Worm (Caenorhabditis elegans) whole organism, L4/young adult: ENCODE results near the gene srx-46.

ENCODE experiments used
- W03F9.2 ChIP-seq: fragments of 150-350 bp; optimal IDR thresholded peaks from 2 replicates; lab custom pipeline; 2014; ENCODE audit warnings: missing biosample characterization, missing genetic modification characterization
- dao-5 ChIP-seq: sonication (generic microtip); optimal IDR thresholded peaks from 2 replicates; lab custom pipeline; 2016; ENCODE audit warnings: missing genotype, missing genetic modification characterization, moderate library complexity, missing compliant biosample characterization
- him-1 ChIP-seq: sonication (generic microtip); optimal IDR thresholded peaks from 2 replicates; lab custom pipeline; 2016; ENCODE audit warnings: missing genotype, missing genetic modification reagents, missing genetic modification characterization, missing compliant biosample characterization

srx-46 gene

DNA sequence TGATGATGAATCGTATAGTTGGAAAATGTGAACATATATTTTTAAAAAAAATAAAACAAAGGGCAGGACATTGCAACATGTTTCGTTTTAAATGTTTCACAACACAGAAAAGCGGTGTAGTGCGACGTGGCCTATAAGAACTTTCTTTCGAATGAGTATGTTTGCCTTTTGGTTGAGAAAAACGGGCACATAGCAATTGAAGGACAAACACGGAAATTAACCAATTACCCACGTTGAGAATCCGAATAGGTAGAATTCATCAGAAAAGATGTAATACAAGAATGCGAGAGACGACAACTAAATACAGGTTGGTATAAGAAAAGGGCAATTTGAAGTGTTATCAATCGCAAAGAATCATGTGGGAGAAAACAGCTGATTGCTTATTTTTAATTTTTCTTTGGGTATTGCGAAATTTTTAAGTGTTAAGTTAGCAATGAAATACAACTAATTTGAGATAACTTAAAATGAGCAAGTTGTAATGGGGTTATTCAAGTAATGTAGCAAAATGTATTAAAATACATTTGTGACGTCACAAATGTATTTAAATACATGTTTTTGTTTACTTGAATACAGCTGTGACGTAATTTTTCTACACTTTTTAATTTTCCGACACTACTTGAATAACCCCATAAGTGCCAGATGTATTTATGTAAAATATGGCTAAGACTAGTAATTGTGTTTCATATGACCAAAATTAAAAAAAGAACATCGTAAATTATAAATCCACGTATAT lies 19.6 kb upstream of the srx-46 start, which contains the start of gene acl-14:
TSS of gene acl-14 (minus strand) at position 316 of the 733 bp plus-strand sequence.
- TF ChIP-seq him-1 (tag; lab: Kevin White, UChicago) (no peak), dao-5 (tag; lab: Kevin White, UChicago) (no peak), W03F9.2 (tag; lab: Kevin White, UChicago) (no peak)

ce11 chrV:9334216-9334615 lies 18.8 kb upstream of the srx-46 start, which contains the start of gene ucp-4:
Gene ucp-4, plus strand, starts transcription at chrV:9334298.
- TF ChIP-seq dao-5 (tag; lab: Kevin White, UChicago) (no peak), W03F9.2 (tag; lab: Kevin White, UChicago) (peak; percentile 29)

- TF ChIP-seq W03F9.2 (tag; lab: Kevin White, UChicago) (no peak), him-1 (tag; lab: Kevin White, UChicago) (no peak), dao-5 (tag; lab: Kevin White, UChicago) (no peak)
Observed at ce11 chrV:9336462-9336861, 16.6 kb upstream of the srx-46 start, which contains the start of gene coq-6. Gene coq-6, plus strand, starts transcription at chrV:9336762.

ce11 chrV:9338452-9338851 lies 14.6 kb upstream of the srx-46 start:
- no peak for TF ChIP-seq him-1 (tag; lab: Kevin White, UChicago)
- no peak for TF ChIP-seq dao-5 (tag; lab: Kevin White, UChicago)
- no peak for TF ChIP-seq W03F9.2 (tag; lab: Kevin White, UChicago)

- no peak for TF ChIP-seq dao-5 (tag; lab: Kevin White, UChicago)
- TF ChIP-seq W03F9.2 (tag; lab: Kevin White, UChicago): no peak
- no peak for TF ChIP-seq him-1 (tag; lab: Kevin White, UChicago)
Observed at ce11 chrV:9340318-9340717, 12.7 kb upstream of the srx-46 start.

DNA sequence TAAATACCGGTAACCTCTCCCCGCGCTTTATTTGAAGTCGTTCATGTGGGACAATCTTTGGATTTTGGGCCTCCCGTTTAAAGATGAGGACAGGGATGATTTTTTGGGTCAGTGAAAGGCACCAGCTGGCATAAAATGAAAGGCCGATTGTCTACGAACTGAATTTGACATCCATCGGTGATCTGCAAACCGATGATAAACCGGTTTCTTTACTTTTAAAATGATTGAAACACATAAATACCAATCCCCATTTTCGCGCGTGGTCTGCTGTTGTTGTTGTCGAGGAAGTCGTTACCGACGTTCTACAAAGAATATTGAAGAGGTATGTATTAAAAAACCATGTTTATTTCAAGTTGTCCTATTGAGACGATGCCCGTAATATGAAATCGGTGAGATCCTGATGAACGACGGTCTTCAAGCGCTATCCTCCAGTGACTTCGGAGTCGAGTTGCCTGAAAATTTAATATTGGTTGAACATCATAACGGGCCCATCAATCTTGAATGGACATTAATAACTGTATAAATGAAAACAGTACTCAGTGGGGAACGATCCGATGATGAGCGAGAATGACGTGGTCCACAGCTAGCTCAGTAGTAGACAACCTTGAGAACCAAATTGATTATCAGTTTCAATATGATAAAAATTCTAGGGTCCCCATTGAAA lies 9.9 kb upstream of the srx-46 start:
- TF ChIP-seq dao-5 (tag; lab: Kevin White, UChicago) (no peak), W03F9.2 (tag; lab: Kevin White, UChicago) (no peak), him-1 (tag; lab: Kevin White, UChicago) (no peak)

DNA sequence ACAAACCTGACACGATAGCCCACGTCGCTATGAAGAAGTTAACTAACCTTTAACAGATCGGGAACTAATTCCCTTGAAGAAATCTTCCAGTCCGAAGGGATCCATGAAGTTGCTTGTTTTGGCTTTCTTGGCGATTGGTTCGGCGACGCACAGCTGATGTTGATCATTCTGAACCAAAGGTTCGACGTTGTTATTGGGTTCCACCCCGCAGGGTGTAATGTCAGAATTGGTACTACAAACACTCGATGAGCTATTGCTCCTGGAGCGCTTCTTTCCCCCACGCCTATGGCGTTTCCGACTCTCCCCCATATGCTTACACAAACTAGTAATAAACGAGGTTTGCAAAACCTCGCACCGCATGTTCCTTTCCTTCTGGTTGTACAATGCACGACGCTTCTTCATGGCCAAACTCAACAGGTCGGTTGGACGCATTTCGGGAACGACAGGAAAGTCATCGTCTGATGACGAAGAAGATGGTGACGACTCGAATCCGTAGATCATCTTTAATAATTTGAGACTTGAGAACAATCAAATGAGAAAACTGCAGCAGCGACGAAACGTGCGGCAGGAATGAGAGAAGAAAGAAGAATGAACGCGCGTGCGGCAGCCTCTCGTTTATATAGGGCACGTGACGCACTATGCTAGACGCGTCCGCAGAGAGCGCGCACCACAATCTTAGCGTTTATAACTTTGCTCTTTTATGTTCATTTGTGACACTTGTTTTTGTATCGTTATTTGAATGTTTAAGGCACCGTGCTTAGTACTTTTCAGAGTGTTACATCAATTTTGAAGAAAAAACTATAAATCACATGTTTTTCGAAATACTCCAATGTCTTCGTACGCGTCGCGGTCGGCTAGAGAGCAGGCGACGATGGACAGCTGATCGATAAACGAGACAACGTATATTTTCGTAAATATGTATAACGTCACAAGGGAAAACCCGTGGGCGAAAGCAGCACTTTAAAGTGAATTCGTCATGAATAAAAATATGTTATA lies 9.1 kb upstream of the srx-46 start, which contains the start of gene tos-1:
TSS of gene tos-1 (minus strand) at position 575 of the 996 bp plus-strand sequence.
- TF ChIP-seq dao-5 (tag; lab: Kevin White, UChicago) (no peak), him-1 (tag; lab: Kevin White, UChicago) (peak; percentile 96), W03F9.2 (tag; lab: Kevin White, UChicago) (peak; percentile 89)

- TF ChIP-seq him-1 (tag; lab: Kevin White, UChicago): no peak
- TF ChIP-seq dao-5 (tag; lab: Kevin White, UChicago): no peak
- no peak for TF ChIP-seq W03F9.2 (tag; lab: Kevin White, UChicago)
Observed at ce11 chrV:9346804-9347203, 6.2 kb upstream of the srx-46 start, which contains the start of the genes K07B1.7 and try-5. Gene K07B1.7, minus strand, starts transcription at chrV:9346962. Gene try-5, plus strand, starts transcription at chrV:9347044.

DNA sequence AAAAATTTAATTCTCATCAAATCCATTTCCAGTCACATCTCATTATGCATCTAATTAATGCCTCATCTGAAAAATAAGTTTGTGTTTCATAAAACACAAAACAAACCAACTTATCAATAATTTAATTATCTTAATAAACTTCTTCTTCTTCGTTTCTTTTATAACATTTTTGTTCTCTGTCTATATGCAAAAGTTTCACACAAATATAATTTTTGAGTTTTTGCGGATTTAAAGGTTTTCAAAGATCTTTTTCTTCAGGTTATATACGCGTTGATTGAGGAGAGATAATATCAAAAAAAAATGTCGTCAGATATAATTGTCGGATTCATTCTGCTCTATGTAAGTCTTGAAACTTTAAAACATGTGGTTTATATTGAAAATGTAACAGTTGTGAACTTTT lies 3.4 kb upstream of the srx-46 start, which contains the start of gene srx-47:
TSS of gene srx-47 (plus strand) at position 301 of the 400 bp plus-strand sequence.
- TF ChIP-seq him-1 (tag; lab: Kevin White, UChicago): no peak
- TF ChIP-seq dao-5 (tag; lab: Kevin White, UChicago): no peak
- no peak for TF ChIP-seq W03F9.2 (tag; lab: Kevin White, UChicago)

ce11 chrV:9355371-9355770 lies 2.3 kb downstream of the srx-46 start, which contains the start of gene ttr-40:
Gene ttr-40, minus strand, starts transcription at chrV:9355471.
- no peak for TF ChIP-seq dao-5 (tag; lab: Kevin White, UChicago)
- TF ChIP-seq him-1 (tag; lab: Kevin White, UChicago): no peak
- TF ChIP-seq W03F9.2 (tag; lab: Kevin White, UChicago): no peak

DNA sequence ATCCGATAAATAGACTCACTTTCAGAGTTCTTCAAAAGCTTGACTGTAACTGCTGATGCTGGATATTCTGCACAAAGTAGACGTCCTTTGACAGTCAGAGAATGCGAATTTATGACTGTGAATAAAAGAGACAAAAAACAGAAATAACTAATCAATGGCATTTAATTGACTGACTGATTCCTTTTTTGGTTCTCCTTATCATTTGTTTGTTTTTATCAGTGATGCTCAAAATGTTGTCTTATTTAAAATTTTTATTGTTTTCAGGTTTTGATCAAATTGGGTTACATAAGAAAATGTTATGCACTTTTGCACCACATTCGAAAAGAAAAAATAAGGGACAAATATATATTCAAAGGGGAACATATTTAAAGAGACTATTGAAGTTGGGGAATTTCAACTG lies 3.3 kb downstream of the srx-46 start, which contains the start of gene ttr-49:
TSS of gene ttr-49 (minus strand) at position 171 of the 400 bp plus-strand sequence.
- TF ChIP-seq W03F9.2 (tag; lab: Kevin White, UChicago) (no peak), him-1 (tag; lab: Kevin White, UChicago) (no peak), dao-5 (tag; lab: Kevin White, UChicago) (no peak)

DNA sequence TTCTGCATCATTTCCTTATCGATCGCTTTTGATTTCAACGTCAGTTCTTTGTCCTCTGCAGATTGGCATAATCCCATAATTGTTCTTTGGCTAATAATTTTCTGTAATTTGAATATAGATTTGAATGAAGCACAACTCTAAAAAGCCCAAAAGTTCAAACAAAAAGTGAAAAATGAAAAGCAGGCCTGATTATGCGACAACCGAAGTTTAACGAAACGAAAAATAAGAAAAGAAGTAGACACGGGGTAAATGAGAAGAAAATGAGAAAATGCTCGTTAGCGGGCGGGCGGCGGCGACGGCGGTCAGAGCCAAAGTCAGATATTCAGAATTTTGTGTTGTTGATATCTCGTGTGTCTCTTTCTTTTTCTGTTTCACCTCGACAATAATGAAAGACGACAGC lies 6.6 kb downstream of the srx-46 start, which contains the start of gene gpa-3:
TSS of gene gpa-3 (minus strand) at position 101 of the 400 bp plus-strand sequence.
- TF ChIP-seq W03F9.2 (tag; lab: Kevin White, UChicago) (no peak), him-1 (tag; lab: Kevin White, UChicago) (no peak)
